Fruit fly (Drosophila melanogaster): ENCODE results near the gene sturkopf.
A peak's percentile ranks its signal among the peaks of the same experiment; 100 is the strongest.

sturkopf gene

dm6 chr3L:1307005-1307632 is 6.1 kb downstream of the sturkopf start, which contains the start of the genes Ctr9 and Nt5a (continued):
- TF ChIP-seq CG14965 (GFP tag; optimal IDR thresholded peaks at IDR 0.05; ENCODE audit: borderline replicate concordance), result no peak
- 0 out of 4 replicates have a peak, but pooled peaks have one; percentile 57 for TF ChIP-seq chinmo (GFP tag; IDR thresholded peaks at IDR 0.05; ENCODE audit: partially characterized antibody)
- TF ChIP-seq Fer1 (GFP tag; optimal IDR thresholded peaks at IDR 0.05), result peak; percentile 52
- TF ChIP-seq CG4707 (GFP tag; optimal IDR thresholded peaks at IDR 0.05), result no peak
- peak; percentile 31 for TF ChIP-seq CG17359 (tag; optimal IDR thresholded peaks at IDR 0.05)
- peak; percentile 27 for TF ChIP-seq CG8388 (GFP tag; optimal IDR thresholded peaks at IDR 0.05)
- TF ChIP-seq CG33557 (GFP tag; optimal IDR thresholded peaks at IDR 0.05), result peak; percentile 19
- peak; percentile 31 for TF ChIP-seq az2 (GFP tag; optimal IDR thresholded peaks at IDR 0.05)
- TF ChIP-seq trh (GFP tag; optimal IDR thresholded peaks at IDR 0.05), result no peak
- peak; percentile 69 for TF ChIP-seq nerfin-1 (tag; optimal IDR thresholded peaks at IDR 0.05)
- TF ChIP-seq vnd (GFP tag; IDR thresholded peaks at IDR 0.05; ENCODE audit: partially characterized antibody), result no peak
- peak; percentile 50 for TF ChIP-seq CG3163 (GFP tag; optimal IDR thresholded peaks at IDR 0.05)
- TF ChIP-seq CG10543 (GFP tag; optimal IDR thresholded peaks at IDR 0.05), result peak; percentile 76
- no peak for TF ChIP-seq CG11696 (GFP tag; IDR thresholded peaks at IDR 0.05)
- TF ChIP-seq danr (GFP tag; IDR thresholded peaks at IDR 0.05), result no peak
- TF ChIP-seq TFAM (GFP tag; optimal IDR thresholded peaks at IDR 0.05), result no peak
- peak; percentile 8 for TF ChIP-seq Six4 (GFP tag; optimal IDR thresholded peaks at IDR 0.05)
- TF ChIP-seq CG33213 (GFP tag; optimal IDR thresholded peaks at IDR 0.05), result peak; percentile 43
- peak; percentile 52 for TF ChIP-seq CG8924 (tag; optimal IDR thresholded peaks at IDR 0.05)
- no peak for TF ChIP-seq CG31388 (GFP tag; optimal IDR thresholded peaks at IDR 0.05)
- peak in 1 of 2 experiments; percentile 47 for TF ChIP-seq Eip74EF (GFP tag; optimal IDR thresholded peaks at IDR 0.05)
- peak; percentile 65 for TF ChIP-seq CG32532 (GFP tag; IDR thresholded peaks at IDR 0.05)
- peak; percentile 14 for TF ChIP-seq CG12942 (GFP tag; optimal IDR thresholded peaks at IDR 0.05)
- TF ChIP-seq ind (GFP tag; optimal IDR thresholded peaks at IDR 0.05), result peak; percentile 38
- no peak for TF ChIP-seq CG3726 (GFP tag; IDR thresholded peaks at IDR 0.05)
- TF ChIP-seq unpg (GFP tag; optimal IDR thresholded peaks at IDR 0.05), result no peak
- TF ChIP-seq CG5953 (GFP tag; IDR thresholded peaks at IDR 0.05), result no peak
- TF ChIP-seq CG9876 (GFP tag; optimal IDR thresholded peaks at IDR 0.05), result peak; percentile 44
- TF ChIP-seq CG2120 (GFP tag; optimal IDR thresholded peaks at IDR 0.05), result peak; percentile 84
- TF ChIP-seq CG9609 (GFP tag; optimal IDR thresholded peaks at IDR 0.05), result peak; percentile 5
- peak; percentile 54 for TF ChIP-seq tin (GFP tag; optimal IDR thresholded peaks at IDR 0.05)
- TF ChIP-seq usp (GFP tag; optimal IDR thresholded peaks at IDR 0.05), result no peak
- TF ChIP-seq CG14860 (GFP tag; IDR thresholded peaks at IDR 0.05; ENCODE audit: partially characterized antibody), result peak; percentile 68
- no peak for TF ChIP-seq CG8359 (GFP tag; optimal IDR thresholded peaks at IDR 0.05; ENCODE audit: borderline replicate concordance)
- peak; percentile 85 for TF ChIP-seq CG1603 (tag; optimal IDR thresholded peaks at IDR 0.05)
- TF ChIP-seq Neu2 (GFP tag; optimal IDR thresholded peaks at IDR 0.05; ENCODE audit: borderline replicate concordance), result no peak
- peak; percentile 63 for TF ChIP-seq tna (GFP tag; IDR thresholded peaks at IDR 0.05; ENCODE audit: partially characterized antibody)
- TF ChIP-seq CG3065 (GFP tag; optimal IDR thresholded peaks at IDR 0.05), result no peak
- no peak for TF ChIP-seq CG1602 (GFP tag; optimal IDR thresholded peaks at IDR 0.05)
- no peak for TF ChIP-seq Hey (tag; optimal IDR thresholded peaks at IDR 0.05)
- peak; percentile 81 for TF ChIP-seq CG6791 (GFP tag; IDR thresholded peaks at IDR 0.05; ENCODE audit: partially characterized antibody)
- TF ChIP-seq mld (GFP tag; IDR thresholded peaks at IDR 0.05; ENCODE audit: partially characterized antibody), result peak; percentile 10; the same call in 1 of the 3 replicates
- peak; percentile 61 for TF ChIP-seq CG10267 (tag; optimal IDR thresholded peaks at IDR 0.05)
- TF ChIP-seq CG7928 (GFP tag; optimal IDR thresholded peaks at IDR 0.05), result peak; percentile 45
- peak; percentile 61 for TF ChIP-seq CG13775 (GFP tag; optimal IDR thresholded peaks at IDR 0.05)
- TF ChIP-seq CG6765 (GFP tag; optimal IDR thresholded peaks at IDR 0.05), result no peak
- peak; percentile 29 for TF ChIP-seq PHDP (tag; optimal IDR thresholded peaks at IDR 0.05)
- TF ChIP-seq psq (GFP tag; optimal IDR thresholded peaks at IDR 0.05), result no peak

Data from whole organism, embryonic.